Worm (Caenorhabditis elegans): Measurements from ENCODE around the gene F36F12.2.

The F36F12.2 gene

DNA sequence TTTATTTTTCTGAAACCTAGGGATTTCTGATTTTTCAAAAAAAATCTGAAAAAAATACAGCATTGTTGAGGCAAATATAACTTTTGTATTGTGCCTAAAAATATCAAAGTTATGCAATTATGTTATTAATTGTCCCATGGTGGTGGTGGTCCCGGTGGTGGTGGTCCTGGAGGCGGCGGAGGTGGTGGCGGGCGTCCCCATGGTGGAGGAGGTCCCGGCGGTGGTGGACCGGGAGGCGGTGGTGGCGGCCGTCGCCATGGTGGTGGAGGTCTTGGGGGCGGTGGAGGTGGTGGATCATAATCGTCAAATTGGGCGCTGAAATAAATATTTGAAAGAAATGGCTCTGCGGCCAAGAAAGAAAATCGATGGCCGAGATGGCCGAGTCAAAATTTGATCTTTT is 44.3 kb downstream of the F36F12.2 start:
- TF ChIP-seq hsf-1 (GFP tag; IDR thresholded peaks at IDR 0.05): 0 out of 2 replicates have a peak, but pooled peaks have one; percentile 8
- peak; percentile 97 for TF ChIP-seq egrh-3 (GFP tag; IDR thresholded peaks at IDR 0.05)
- TF ChIP-seq nhr-179 (tag; optimal IDR thresholded peaks at IDR 0.05): no peak
- TF ChIP-seq zfh-2 (GFP tag; conservative IDR thresholded peaks at IDR 0.05): peak; percentile 93
- TF ChIP-seq egl-18 (GFP tag; IDR thresholded peaks at IDR 0.05): 0 out of 2 replicates have a peak, but pooled peaks have one; percentile 28
- no peak for TF ChIP-seq ztf-3 (GFP tag; optimal IDR thresholded peaks at IDR 0.05)
- TF ChIP-seq madf-3 (GFP tag; IDR thresholded peaks at IDR 0.05): 0 out of 2 replicates have a peak, but pooled peaks have one; percentile 38
- TF ChIP-seq lin-26 (GFP tag; IDR thresholded peaks at IDR 0.05): 0 out of 2 replicates have a peak, but pooled peaks have one; percentile 48

DNA sequence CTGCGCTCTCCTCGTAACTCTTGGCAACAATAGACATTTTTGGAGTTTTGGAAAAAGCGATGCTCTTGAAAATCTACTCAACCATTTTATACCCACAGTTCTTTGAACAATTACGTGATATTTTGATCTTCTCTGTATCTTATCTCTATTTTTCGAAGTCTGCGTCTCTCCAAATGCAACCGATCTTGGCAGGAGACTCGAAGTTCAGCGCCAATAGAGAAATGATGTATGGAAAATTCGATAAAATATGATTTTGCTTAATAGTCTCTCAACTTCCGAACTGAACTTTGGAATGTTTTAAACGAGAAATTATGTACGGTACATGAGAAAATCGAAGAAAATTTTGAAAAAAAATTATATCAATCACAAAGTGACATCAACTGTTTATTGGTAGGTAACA is 45.0 kb downstream of the F36F12.2 start, which contains the start of gene comt-4:
Gene comt-4, minus strand, starts transcription at position 50 of the 400 bp plus-strand sequence.
- TF ChIP-seq atf-7 (tag; optimal IDR thresholded peaks at IDR 0.05) (no peak), ztf-26 (tag; optimal IDR thresholded peaks at IDR 0.05) (no peak), cebp-1 (GFP tag; IDR thresholded peaks at IDR 0.05) (no peak), cebp-1 (tag; optimal IDR thresholded peaks at IDR 0.05) (no peak), nhr-27 (tag; optimal IDR thresholded peaks at IDR 0.05) (no peak), nhr-80 (tag; optimal IDR thresholded peaks at IDR 0.05) (peak; percentile 31)

DNA sequence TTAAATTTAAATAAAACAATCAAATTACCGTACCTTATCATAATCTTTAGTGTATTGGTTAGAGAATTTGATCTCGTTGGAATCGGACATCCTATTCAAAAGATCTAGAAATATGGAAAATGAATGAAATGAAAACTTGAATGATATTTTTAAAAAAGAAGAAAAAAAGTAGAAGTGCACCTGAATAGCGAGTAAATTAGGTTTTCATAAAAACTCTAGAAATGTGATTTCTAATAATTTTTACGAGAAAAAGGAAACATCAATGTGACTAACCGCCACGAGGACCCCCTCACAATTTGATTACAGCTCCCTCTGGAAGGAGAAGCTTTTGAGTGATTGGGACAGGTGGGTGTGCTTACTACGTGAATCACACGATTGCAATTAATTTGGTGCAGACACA is 49.1 kb downstream of the F36F12.2 start, which contains the start of gene Y40B10A.5:
Gene Y40B10A.5, minus strand, starts transcription at position 101 of the 400 bp plus-strand sequence.
- TF ChIP-seq akir-1 (GFP tag; optimal IDR thresholded peaks at IDR 0.05): no peak
- TF ChIP-seq F57C9.4 (tag; optimal IDR thresholded peaks at IDR 0.05): no peak
- no peak for TF ChIP-seq nfyb-1 (GFP tag; IDR thresholded peaks at IDR 0.05)
- no peak for TF ChIP-seq F23B12.7 (tag; optimal IDR thresholded peaks at IDR 0.05; ENCODE audit: insufficient read depth)
- no peak for TF ChIP-seq sea-2 (GFP tag; IDR thresholded peaks at IDR 0.05)
- no peak for TF ChIP-seq F57A8.1 (GFP tag; optimal IDR thresholded peaks at IDR 0.05)
- TF ChIP-seq egrh-3 (GFP tag; IDR thresholded peaks at IDR 0.05): no peak
- TF ChIP-seq egl-18 (GFP tag; IDR thresholded peaks at IDR 0.05): no peak
- TF ChIP-seq F22D6.2 (tag; optimal IDR thresholded peaks at IDR 0.05): no peak
- TF ChIP-seq hrde-1 (tag; optimal IDR thresholded peaks at IDR 0.05; ENCODE audit: borderline replicate concordance): no peak
- no peak for TF ChIP-seq C17E4.6 (GFP tag; IDR thresholded peaks at IDR 0.05)
- TF ChIP-seq ccch-3 (GFP tag; optimal IDR thresholded peaks at IDR 0.05): no peak
- no peak for TF ChIP-seq athp-1 (tag; optimal IDR thresholded peaks at IDR 0.05)
- no peak for TF ChIP-seq ets-4 (GFP tag; optimal IDR thresholded peaks at IDR 0.05)
- TF ChIP-seq ztf-3 (GFP tag; optimal IDR thresholded peaks at IDR 0.05): no peak
- TF ChIP-seq B0261.1 (tag; optimal IDR thresholded peaks at IDR 0.05): no peak
- no peak for TF ChIP-seq K11D2.4 (GFP tag; IDR thresholded peaks at IDR 0.05)
- TF ChIP-seq T07F8.4 (tag; optimal IDR thresholded peaks at IDR 0.05): no peak
